Worm (Caenorhabditis elegans): Measurements from ENCODE around the gene acbp-7.

DNA sequence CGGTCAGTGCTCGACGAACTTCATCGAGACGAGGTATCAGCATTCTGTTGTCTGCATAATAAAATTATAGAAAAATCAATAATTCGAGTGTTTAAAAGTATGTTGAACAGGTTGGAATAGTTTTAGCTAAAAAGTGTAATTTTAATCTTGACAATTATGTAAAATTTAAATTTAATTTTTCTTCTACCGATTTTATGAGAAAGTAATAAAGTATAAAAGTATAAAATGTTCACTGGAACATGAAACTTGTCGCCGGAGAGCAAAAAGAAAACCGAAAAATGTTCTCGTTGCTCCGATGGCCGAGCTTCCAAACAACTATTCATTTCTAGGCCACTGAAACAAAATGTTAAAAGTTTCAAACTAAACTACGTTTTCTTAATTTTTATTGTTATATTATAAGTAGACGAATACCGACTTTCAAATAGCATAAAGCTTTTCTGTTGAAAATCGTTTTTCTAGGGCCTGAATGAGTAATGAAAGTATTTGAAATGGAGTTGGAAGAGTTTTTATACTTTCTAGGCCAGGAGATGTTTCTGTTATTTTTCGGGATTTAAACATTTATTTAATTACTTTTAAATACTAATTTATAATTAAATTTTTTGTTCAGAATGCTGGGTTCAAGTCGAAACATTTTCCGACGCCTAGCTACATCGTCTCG lies 24.3 kb downstream of the acbp-7 start, which contains the start of the genes C35D10.10 and C35D10.5:
- no peak for TF ChIP-seq sma-3 (GFP tag; optimal IDR thresholded peaks at IDR 0.05)
- no peak for TF ChIP-seq zag-1 (tag; optimal IDR thresholded peaks at IDR 0.05)
- no peak for TF ChIP-seq alr-1 (tag; optimal IDR thresholded peaks at IDR 0.05)
- TF ChIP-seq aly-2 (tag; optimal IDR thresholded peaks at IDR 0.05): no peak
- TF ChIP-seq F13H6.1 (tag; optimal IDR thresholded peaks at IDR 0.05): no peak
- no peak for TF ChIP-seq blmp-1 (tag; optimal IDR thresholded peaks at IDR 0.05; ENCODE audit: insufficient read depth)
- TF ChIP-seq nhr-12 (tag; optimal IDR thresholded peaks at IDR 0.05): no peak
- TF ChIP-seq unc-39 (tag; optimal IDR thresholded peaks at IDR 0.05): no peak
- no peak for TF ChIP-seq ZK546.5 (tag; optimal IDR thresholded peaks at IDR 0.05)
- TF ChIP-seq ama-1 (optimal IDR thresholded peaks at IDR 0.05): no peak
- TF ChIP-seq fos-1 (tag; optimal IDR thresholded peaks at IDR 0.05): no peak

Data from whole organism, L2 larva.